Fruit fly (Drosophila melanogaster) whole organism, wandering third instar larva: ENCODE results near the gene CG9616.

Source experiments
- Abd-B ChIP-seq: fragments of >200 bp; optimal IDR thresholded peaks from 2 replicates; lab custom pipeline; 2017; ENCODE audit warnings: missing biosample characterization, missing genetic modification characterization
- CG32264 ChIP-seq: fragments of 200-800 bp; sonication (Bioruptor generic); optimal IDR thresholded peaks from 2 replicates; lab custom pipeline; 2016; ENCODE audit warnings: missing biosample characterization, missing genetic modification characterization
- CG9705 ChIP-seq: fragments of 200-800 bp; sonication (Bioruptor generic); optimal IDR thresholded peaks from 2 replicates; lab custom pipeline; 2018; ENCODE audit warnings: missing biosample characterization, mild to moderate bottlenecking, missing genetic modification characterization
- GATAd ChIP-seq: sonication (Bioruptor generic); optimal IDR thresholded peaks from 2 replicates; lab custom pipeline; 2016; ENCODE audit warnings: missing biosample characterization, missing genetic modification characterization
- HLH106 ChIP-seq: fragments of 200-800 bp; optimal IDR thresholded peaks from 3 replicates; lab custom pipeline; 2019; ENCODE audit warnings: missing biosample characterization, mild to moderate bottlenecking, missing genetic modification characterization, moderate library complexity
- Hnf4 ChIP-seq: fragments of 200-800 bp; sonication (Bioruptor generic); optimal IDR thresholded peaks from 2 replicates; lab custom pipeline; 2016; ENCODE audit warnings: missing biosample characterization, mild to moderate bottlenecking, missing genetic modification characterization
- Sp1 ChIP-seq: fragments of 200-800 bp; sonication (Bioruptor generic); optimal IDR thresholded peaks from 3 replicates; lab custom pipeline; 2019; ENCODE audit warnings: missing biosample characterization, mild to moderate bottlenecking, missing genetic modification characterization, moderate library complexity
- brk ChIP-seq: fragments of 200-800 bp; sonication (Bioruptor generic); optimal IDR thresholded peaks from 2 replicates; lab custom pipeline; 2016; ENCODE audit warnings: missing biosample characterization, mild to moderate bottlenecking, missing genetic modification characterization
- foxo ChIP-seq, 2 experiments: fragments of 200-800 bp; sonication (Bioruptor generic); optimal IDR thresholded peaks; 2 replicates in 1 of 2; 3 replicates in 1 of 2; lab custom pipeline; 2016 to 2017; ENCODE audit warnings: missing biosample characterization in 2 of 2, missing genetic modification characterization in 2 of 2
- h ChIP-seq: fragments of 200-800 bp; sonication (Bioruptor generic); optimal IDR thresholded peaks from 3 replicates; lab custom pipeline; 2016; ENCODE audit warnings: missing biosample characterization, mild to moderate bottlenecking, missing genetic modification characterization
- pan ChIP-seq: fragments of >200 bp; optimal IDR thresholded peaks from 2 replicates; lab custom pipeline; 2017
- psq ChIP-seq: fragments of 200-800 bp; sonication (Bioruptor generic); optimal IDR thresholded peaks from 3 replicates; lab custom pipeline; 2017; ENCODE audit warnings: missing biosample characterization, mild to moderate bottlenecking, missing genetic modification characterization, moderate library complexity
- rgr ChIP-seq: fragments of 200-800 bp; sonication (Bioruptor generic); optimal IDR thresholded peaks from 3 replicates; lab custom pipeline; 2016; ENCODE audit warnings: missing biosample characterization, mild to moderate bottlenecking, missing genetic modification characterization

- TF ChIP-seq HLH106 (tag; lab: Kevin White, UChicago) (no peak), Sp1 (GFP tag; lab: Kevin White, UChicago) (no peak), brk (GFP tag; lab: Kevin White, UChicago) (no peak), psq (GFP tag; lab: Kevin White, UChicago) (no peak), GATAd (GFP tag; lab: Kevin White, UChicago) (no peak), pan (lab: Kevin White, UChicago) (no peak), h (GFP tag; lab: Kevin White, UChicago) (no peak), foxo (GFP tag; optimal IDR thresholded peaks at IDR 0.05; lab: Kevin White, UChicago) (no peak), Abd-B (no peak), CG9705 (GFP tag; lab: Kevin White, UChicago) (no peak), Hnf4 (no peak), rgr (GFP tag; lab: Kevin White, UChicago) (no peak), CG32264 (GFP tag; lab: Kevin White, UChicago) (no peak)
Measured at dm6 chr3R:14284422-14284760, 39.1 kb upstream of the CG9616 start.
